Fruit fly (Drosophila melanogaster) S2 (cell line): Measurements from ENCODE around the gene CG11322.

Experiments used
- CG8478 ChIP-seq: fragments of >200 bp; optimal IDR thresholded peaks from 2 replicates; lab custom pipeline; 2018
- CTCF ChIP-seq, 2 experiments: fragments of >200 bp; optimal IDR thresholded peaks; 2 replicates each; lab custom pipeline; 2018

dm6 chr2L:6805783-6806182, 46.4 kb upstream of the CG11322 start, which contains the start of gene CG17375:
- no peak for TF ChIP-seq CTCF (optimal IDR thresholded peaks at IDR 0.05; lab: Kevin White, UChicago)
- TF ChIP-seq CG8478 (lab: Kevin White, UChicago): no peak
